Worm (Caenorhabditis elegans) whole organism, L4/young adult: ENCODE results near the gene fbxa-153.

Experiments used
- W03F9.2 ChIP-seq: fragments of 150-350 bp; optimal IDR thresholded peaks from 2 replicates; lab custom pipeline; 2014; ENCODE audit warnings: missing biosample characterization, missing genetic modification characterization
- him-1 ChIP-seq: sonication (generic microtip); optimal IDR thresholded peaks from 2 replicates; lab custom pipeline; 2016; ENCODE audit warnings: missing genotype, missing genetic modification reagents, missing genetic modification characterization, missing compliant biosample characterization

- TF ChIP-seq W03F9.2 (no peak), him-1 (tag; lab: Kevin White, UChicago) (no peak)
Measured at ce11 chrV:15658262-15659060, 48.3 kb upstream of the fbxa-153 start.
